Worm (Caenorhabditis elegans): Measurements from ENCODE around the gene swt-4.

ce11 chrIII:10629043-10629442 is at the start of gene swt-4:
- TF ChIP-seq unc-62 (GFP tag; optimal IDR thresholded peaks at IDR 0.05 in 1 of 2) (no peak), unc-62 (tag; optimal IDR thresholded peaks at IDR 0.05) (no peak), Y105C5A.15 (GFP tag; IDR thresholded peaks at IDR 0.05) (no peak), ceh-82 (tag; optimal IDR thresholded peaks at IDR 0.05) (no peak)

Measured in whole organism, L4 larva.